Worm (Caenorhabditis elegans) whole organism, early embryonic: ENCODE results near the gene msd-2.

Source experiments
- B0310.2 ChIP-seq: sonication (generic microtip); optimal IDR thresholded peaks from 2 replicates; lab custom pipeline; 2016; ENCODE audit warnings: mild to moderate bottlenecking, missing genetic modification characterization, missing compliant biosample characterization
- F13C5.2 ChIP-seq: sonication (generic microtip); optimal IDR thresholded peaks from 2 replicates; lab custom pipeline; 2017; ENCODE audit warnings: mild to moderate bottlenecking, missing genetic modification characterization, inconsistent platforms, missing compliant biosample characterization
- aly-1 ChIP-seq: sonication (generic microtip); optimal IDR thresholded peaks from 2 replicates; lab custom pipeline; 2016; ENCODE audit warnings: missing genetic modification characterization, missing compliant biosample characterization
- ama-1 ChIP-seq: fragments of 150-350 bp; optimal IDR thresholded peaks from 2 replicates; lab custom pipeline; 2014
- ceh-13 ChIP-seq: fragments of 200-800 bp; sonication (Bioruptor generic); optimal IDR thresholded peaks from 2 replicates; lab custom pipeline; 2018; ENCODE audit warnings: mild to moderate bottlenecking, missing genetic modification characterization, missing compliant biosample characterization
- ceh-36 ChIP-seq: sonication (generic microtip); optimal IDR thresholded peaks from 2 replicates; lab custom pipeline; 2016; ENCODE audit warnings: missing genetic modification characterization, inconsistent platforms, missing compliant biosample characterization
- ets-7 ChIP-seq: sonication (generic microtip); optimal IDR thresholded peaks from 2 replicates; lab custom pipeline; 2016; ENCODE audit warnings: missing genotype, missing genetic modification characterization, missing compliant biosample characterization
- flt-1 ChIP-seq: fragments of 200-800 bp; sonication (Bioruptor generic); IDR thresholded peaks from 2 replicates; pipeline ENCODE4 v1.3.6; 2022; ENCODE audit warnings: missing genetic modification characterization, missing compliant biosample characterization
- hmbx-1 ChIP-seq: sonication (generic microtip); optimal IDR thresholded peaks from 2 replicates; lab custom pipeline; 2016; ENCODE audit warnings: mild to moderate bottlenecking, missing genetic modification characterization, missing compliant biosample characterization
- hmg-4 ChIP-seq: fragments of 200-800 bp; sonication (Bioruptor generic); optimal IDR thresholded peaks from 2 replicates; lab custom pipeline; 2018; ENCODE audit warnings: mild to moderate bottlenecking, missing genetic modification characterization, missing compliant biosample characterization
- hnd-1 ChIP-seq: sonication (generic microtip); optimal IDR thresholded peaks from 2 replicates; lab custom pipeline; 2016; ENCODE audit warnings: missing genetic modification characterization, missing compliant biosample characterization
- pes-1 ChIP-seq: fragments of 200-800 bp; sonication (Bioruptor generic); IDR thresholded peaks from 2 replicates; pipeline ENCODE4 v1.3.6; 2022; ENCODE audit warnings: missing genetic modification reagents, missing genetic modification characterization, missing compliant biosample characterization
- scrt-1 ChIP-seq: fragments of 200-800 bp; sonication (Bioruptor generic); IDR thresholded peaks from 2 replicates; pipeline ENCODE4 v1.3.6; 2022; ENCODE audit warnings: missing genetic modification characterization, missing compliant biosample characterization
- sea-1 ChIP-seq: fragments of 200-800 bp; sonication (Bioruptor generic); conservative IDR thresholded peaks from 2 replicates; pipeline ENCODE4 v1.3.6; 2022; ENCODE audit warnings: missing genetic modification characterization, missing compliant biosample characterization
- tbx-11 ChIP-seq: fragments of 200-800 bp; sonication (Bioruptor generic); IDR thresholded peaks from 2 replicates; pipeline ENCODE4 v1.3.6; 2022; ENCODE audit warnings: missing genetic modification characterization, missing compliant biosample characterization
- tbx-37 ChIP-seq: fragments of 200-800 bp; sonication (Bioruptor generic); conservative IDR thresholded peaks from 2 replicates; pipeline ENCODE4 v1.3.6; 2022; ENCODE audit warnings: missing genetic modification reagents, missing genetic modification characterization, missing compliant biosample characterization
- tra-4 ChIP-seq: sonication (generic microtip); optimal IDR thresholded peaks from 2 replicates; lab custom pipeline; 2017; ENCODE audit warnings: missing genetic modification characterization, missing compliant biosample characterization

msd-2 gene

ce11 chrIV:10075034-10075510, 46.2 kb downstream of the msd-2 start, which contains the start of the genes ttbk-4 and W01B6.4:
ttbk-4 (minus strand) TSS chrIV:10075134.
W01B6.4 (plus strand) TSS chrIV:10075460.
- TF ChIP-seq tbx-37 (GFP tag; lab: Robert Waterston, UW), result no peak
- no peak for TF ChIP-seq ceh-36 (tag; lab: Kevin White, UChicago)
- no peak for TF ChIP-seq ets-7 (tag; lab: Kevin White, UChicago)
- no peak for TF ChIP-seq F13C5.2 (tag; lab: Kevin White, UChicago)
- no peak for TF ChIP-seq pes-1 (GFP tag; lab: Robert Waterston, UW)
- no peak for TF ChIP-seq hmg-4 (GFP tag; lab: Kevin White, UChicago)
- TF ChIP-seq ama-1 (lab: Kevin White, UChicago), result no peak
- no peak for TF ChIP-seq aly-1 (tag; lab: Kevin White, UChicago)
- no peak for TF ChIP-seq sea-1 (GFP tag; lab: Robert Waterston, UW)
- no peak for TF ChIP-seq flt-1 (GFP tag; lab: Robert Waterston, UW)
- no peak for TF ChIP-seq B0310.2 (tag; lab: Kevin White, UChicago)
- TF ChIP-seq scrt-1, result no peak
- TF ChIP-seq tbx-11, result no peak
- TF ChIP-seq hmbx-1 (tag; lab: Kevin White, UChicago), result no peak
- TF ChIP-seq ceh-13 (GFP tag; lab: Kevin White, UChicago), result no peak
- TF ChIP-seq tra-4 (tag; lab: Kevin White, UChicago), result no peak
- TF ChIP-seq hnd-1 (tag; lab: Kevin White, UChicago), result no peak

ce11 chrIV:10075899-10076298, 47.0 kb downstream of the msd-2 start, which contains the start of gene W01B6.5:
W01B6.5 (plus strand) TSS chrIV:10076199.
- no peak for TF ChIP-seq aly-1 (tag; lab: Kevin White, UChicago)
- TF ChIP-seq hmg-4 (GFP tag; lab: Kevin White, UChicago), result no peak
- TF ChIP-seq pes-1 (GFP tag; lab: Robert Waterston, UW), result no peak
- no peak for TF ChIP-seq hmbx-1 (tag; lab: Kevin White, UChicago)
- TF ChIP-seq ets-7 (tag; lab: Kevin White, UChicago), result no peak
- TF ChIP-seq B0310.2 (tag; lab: Kevin White, UChicago), result no peak
- no peak for TF ChIP-seq ceh-13 (GFP tag; lab: Kevin White, UChicago)
- TF ChIP-seq sea-1 (GFP tag; lab: Robert Waterston, UW), result no peak
- TF ChIP-seq tbx-11, result no peak
- TF ChIP-seq F13C5.2 (tag; lab: Kevin White, UChicago), result no peak
- no peak for TF ChIP-seq tra-4 (tag; lab: Kevin White, UChicago)
- no peak for TF ChIP-seq tbx-37 (GFP tag; lab: Robert Waterston, UW)
- no peak for TF ChIP-seq flt-1 (GFP tag; lab: Robert Waterston, UW)
- TF ChIP-seq ceh-36 (tag; lab: Kevin White, UChicago), result no peak
- TF ChIP-seq hnd-1 (tag; lab: Kevin White, UChicago), result no peak
- no peak for TF ChIP-seq scrt-1
- no peak for TF ChIP-seq ama-1 (lab: Kevin White, UChicago)

ce11 chrIV:10078003-10078402, 49.1 kb downstream of the msd-2 start:
- TF ChIP-seq pes-1 (GFP tag; lab: Robert Waterston, UW) (no peak), aly-1 (tag; lab: Kevin White, UChicago) (no peak), flt-1 (GFP tag; lab: Robert Waterston, UW) (no peak), hmbx-1 (tag; lab: Kevin White, UChicago) (no peak), hnd-1 (tag; lab: Kevin White, UChicago) (no peak), scrt-1 (no peak), F13C5.2 (tag; lab: Kevin White, UChicago) (no peak), tbx-11 (no peak), ceh-13 (GFP tag; lab: Kevin White, UChicago) (no peak), ama-1 (lab: Kevin White, UChicago) (no peak)
